Comparison of ENCODE assay signal across 3 worm cellular contexts in the genomic region with DNA sequence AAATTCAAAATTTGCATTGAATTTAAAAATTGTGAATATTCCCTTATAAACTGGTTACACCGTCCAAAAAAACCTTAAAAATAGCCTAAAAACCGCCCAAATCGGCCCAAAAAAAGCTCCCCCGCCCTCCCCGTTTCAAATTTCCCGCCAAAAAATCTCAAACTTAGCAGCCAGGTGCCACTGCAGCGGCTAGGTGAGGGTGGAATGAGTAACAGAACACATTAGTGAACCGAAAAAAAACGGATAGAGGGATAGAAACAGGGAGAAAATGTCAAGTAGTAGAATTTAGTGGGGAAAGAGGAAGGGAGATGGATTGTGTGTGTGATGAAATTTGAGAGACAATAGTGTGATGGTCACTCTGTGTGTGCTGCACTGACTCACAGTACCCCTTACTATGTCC.
A peak's percentile ranks its signal among the peaks of the same experiment; 100 is the strongest.
TF ChIP-seq lines count a peak whose summit lies in the region.

No protein-coding gene starts in this region.

TF ChIP-seq in whole organism, L1 larva, 84 proteins besides CTCF, POLR2A, EP300 and RAD21:
- TF ChIP-seq lin-14 (GFP tag; optimal IDR thresholded peaks at IDR 0.05; lab: Kevin White, UChicago) (peak; percentile 79), mep-1 (tag; optimal IDR thresholded peaks at IDR 0.05; lab: Kevin White, UChicago) (peak; percentile 29), lin-13 (GFP tag; optimal IDR thresholded peaks at IDR 0.05; lab: Kevin White, UChicago) (no peak), efl-1 (optimal IDR thresholded peaks at IDR 0.05; lab: Kevin White, UChicago) (peak in 1 of 2 experiments; percentile 37), efl-1 (GFP tag; optimal IDR thresholded peaks at IDR 0.05 in 1 of 2; lab: Kevin White, UChicago) (peak; percentile 48 to 93), egl-27 (tag; optimal IDR thresholded peaks at IDR 0.05; lab: Kevin White, UChicago) (no peak), nhr-28 (tag; optimal IDR thresholded peaks at IDR 0.05; lab: Kevin White, UChicago) (no peak), dpl-1 (GFP tag; optimal IDR thresholded peaks at IDR 0.05; lab: Kevin White, UChicago) (peak in 2 of 3 experiments; percentile 41 to 53), rnt-1 (tag; optimal IDR thresholded peaks at IDR 0.05; lab: Kevin White, UChicago) (peak; percentile 38), lin-39 (tag; optimal IDR thresholded peaks at IDR 0.05; lab: Kevin White, UChicago) (no peak), unc-98 (GFP tag; IDR thresholded peaks at IDR 0.05; lab: Robert Waterston, UW) (no peak), dsc-1 (tag; optimal IDR thresholded peaks at IDR 0.05; lab: Kevin White, UChicago) (no peak), nhr-90 (tag; optimal IDR thresholded peaks at IDR 0.05; lab: Kevin White, UChicago; ENCODE audit: poor library complexity) (no peak), pqm-1 (tag; optimal IDR thresholded peaks at IDR 0.05; lab: Kevin White, UChicago) (no peak), pag-3 (tag; optimal IDR thresholded peaks at IDR 0.05; lab: Kevin White, UChicago; ENCODE audit: borderline replicate concordance, insufficient read depth) (peak; percentile 61), ces-1 (GFP tag; optimal IDR thresholded peaks at IDR 0.05; lab: Kevin White, UChicago) (no peak), mdl-1 (tag; optimal IDR thresholded peaks at IDR 0.05; lab: Kevin White, UChicago) (peak in 1 of 2 experiments; percentile 6), egl-13 (tag; optimal IDR thresholded peaks at IDR 0.05; lab: Kevin White, UChicago) (no peak)

TF ChIP-seq in whole organism, L2 larva, 48 proteins besides CTCF, POLR2A, EP300 and RAD21:
- TF ChIP-seq nhr-129 (tag; optimal IDR thresholded peaks at IDR 0.05; lab: Kevin White, UChicago) (peak; percentile 15), nhr-23 (tag; optimal IDR thresholded peaks at IDR 0.05; lab: Kevin White, UChicago) (no peak)

TF ChIP-seq in whole organism, young adult, 124 proteins besides CTCF, POLR2A, EP300 and RAD21:
- no peak for TF ChIP-seq cebp-1 (GFP tag; IDR thresholded peaks at IDR 0.05; lab: Robert Waterston, UW)
- TF ChIP-seq cebp-1 (tag; optimal IDR thresholded peaks at IDR 0.05; lab: Kevin White, UChicago) = peak; percentile 6
- TF ChIP-seq lsy-27 (tag; optimal IDR thresholded peaks at IDR 0.05; lab: Kevin White, UChicago; ENCODE audit: borderline replicate concordance, insufficient read depth) = no peak
- TF ChIP-seq ceh-91 (GFP tag; IDR thresholded peaks at IDR 0.05; lab: Robert Waterston, UW) = no peak
